Fruit fly (Drosophila melanogaster) whole organism, embryonic: ENCODE measurements around the gene Sld5.
A peak's percentile ranks its signal among the peaks of the same experiment; 100 is the strongest.

ENCODE experiments used
- Aef1 ChIP-seq: fragments of 200-800 bp; sonication (Bioruptor generic); IDR thresholded peaks from 3 replicates; pipeline ENCODE4 v1.3.6; 2022; ENCODE audit warnings: missing biosample characterization, missing genetic modification characterization
- B-H2 ChIP-seq: fragments of 200-800 bp; sonication (Bioruptor generic); optimal IDR thresholded peaks from 2 replicates; lab custom pipeline; 2018; ENCODE audit warnings: missing biosample characterization, mild to moderate bottlenecking, missing genetic modification characterization
- CG10209 ChIP-seq: fragments of 200-800 bp; sonication (Bioruptor generic); optimal IDR thresholded peaks from 3 replicates; lab custom pipeline; 2017; ENCODE audit warnings: missing biosample characterization, mild to moderate bottlenecking, missing genetic modification characterization, missing genetic modification reagents
- CG10366 ChIP-seq: fragments of 200-800 bp; sonication (Bioruptor generic); IDR thresholded peaks from 2 replicates; pipeline ENCODE4 v1.3.6; 2022; ENCODE audit warnings: missing biosample characterization, missing genetic modification characterization
- CG11723 ChIP-seq: fragments of 200-800 bp; sonication (Bioruptor generic); optimal IDR thresholded peaks from 2 replicates; lab custom pipeline; 2017; ENCODE audit warnings: missing biosample characterization, mild to moderate bottlenecking, missing genetic modification characterization
- CG12391 ChIP-seq: fragments of 200-800 bp; sonication (Bioruptor generic); optimal IDR thresholded peaks from 3 replicates; lab custom pipeline; 2018; ENCODE audit warnings: missing biosample characterization, mild to moderate bottlenecking, missing genetic modification characterization, moderate library complexity
- CG12942 ChIP-seq: fragments of 200-800 bp; sonication (Bioruptor generic); optimal IDR thresholded peaks from 3 replicates; lab custom pipeline; 2016; ENCODE audit warnings: missing biosample characterization, missing genetic modification characterization
- CG13624 ChIP-seq: fragments of 200-800 bp; sonication (Bioruptor generic); optimal IDR thresholded peaks from 2 replicates; lab custom pipeline; 2016; ENCODE audit warnings: missing biosample characterization, missing genetic modification characterization
- CG15073 ChIP-seq: fragments of 200-800 bp; sonication (Bioruptor generic); optimal IDR thresholded peaks from 2 replicates; lab custom pipeline; 2016; ENCODE audit warnings: missing biosample characterization, missing genetic modification characterization
- CG31441 ChIP-seq: fragments of 200-800 bp; sonication (Bioruptor generic); IDR thresholded peaks from 2 replicates; pipeline ENCODE4 v1.3.6; 2022; ENCODE audit warnings: missing biosample characterization, missing genetic modification characterization
- CG4282 ChIP-seq: fragments of 200-800 bp; sonication (Bioruptor generic); optimal IDR thresholded peaks from 2 replicates; lab custom pipeline; 2016; ENCODE audit warnings: missing biosample characterization, missing genetic modification characterization
- CG4730 ChIP-seq: fragments of 200-800 bp; sonication (Bioruptor generic); IDR thresholded peaks from 2 replicates; pipeline ENCODE4 v1.3.6; 2022; ENCODE audit warnings: missing biosample characterization, missing genetic modification characterization
- CG6254 ChIP-seq: fragments of 200-800 bp; sonication (Bioruptor generic); optimal IDR thresholded peaks from 3 replicates; lab custom pipeline; 2017; ENCODE audit warnings: mild to moderate bottlenecking, missing biosample characterization, missing genetic modification reagents, missing genetic modification characterization
- CG6654 ChIP-seq: fragments of 200-800 bp; sonication (Bioruptor generic); optimal IDR thresholded peaks from 2 replicates; lab custom pipeline; 2017; ENCODE audit warnings: missing biosample characterization, mild to moderate bottlenecking, missing genetic modification characterization
- CG7786 ChIP-seq: fragments of 200-800 bp; sonication (Bioruptor generic); optimal IDR thresholded peaks from 2 replicates; lab custom pipeline; 2016; ENCODE audit warnings: missing biosample characterization, missing genetic modification characterization
- CG9797 ChIP-seq: fragments of 200-800 bp; sonication (Bioruptor generic); optimal IDR thresholded peaks from 3 replicates; lab custom pipeline; 2018; ENCODE audit warnings: missing biosample characterization, mild to moderate bottlenecking, missing genetic modification characterization
- Drgx ChIP-seq: fragments of 200-800 bp; sonication (Bioruptor generic); IDR thresholded peaks from 2 replicates; pipeline ENCODE4 v1.3.6; 2022; ENCODE audit warnings: missing biosample characterization, missing genetic modification characterization
- Ets65A ChIP-seq: fragments of 200-800 bp; sonication (Bioruptor generic); peaks from one replicate; lab custom pipeline; 2016; ENCODE audit warnings: missing biosample characterization, missing genetic modification characterization
- HmgD ChIP-seq: fragments of 200-800 bp; sonication (Bioruptor generic); optimal IDR thresholded peaks from 3 replicates; lab custom pipeline; 2016; ENCODE audit warnings: missing biosample characterization, missing genetic modification characterization
- Hmr ChIP-seq: fragments of 200-800 bp; sonication (Bioruptor generic); optimal IDR thresholded peaks from 3 replicates; lab custom pipeline; 2017; ENCODE audit warnings: mild to moderate bottlenecking, missing biosample characterization, missing genetic modification reagents, missing genetic modification characterization
- Neu2 ChIP-seq: fragments of 200-800 bp; sonication (Bioruptor generic); optimal IDR thresholded peaks from 3 replicates; lab custom pipeline; 2016; ENCODE audit warnings: missing biosample characterization, missing genetic modification characterization, borderline replicate concordance
- Oaz ChIP-seq: fragments of 200-800 bp; sonication (Bioruptor generic); IDR thresholded peaks from 2 replicates; pipeline ENCODE4 v1.3.6; 2022; ENCODE audit warnings: missing biosample characterization, missing genetic modification characterization
- Rx ChIP-seq: fragments of 200-800 bp; sonication (Bioruptor generic); IDR thresholded peaks from 2 replicates; pipeline ENCODE4 v1.3.6; 2022; ENCODE audit warnings: missing biosample characterization, missing genetic modification characterization
- Scr ChIP-seq: fragments of 200-800 bp; sonication (Bioruptor generic); IDR thresholded peaks from 2 replicates; pipeline ENCODE4 v1.3.6; 2022; ENCODE audit warnings: missing biosample characterization, missing genetic modification characterization; ENCODE audit not compliant: partially characterized antibody
- Stat92E ChIP-seq, 3 experiments: fragments of >200 bp in 2 of 3; fragments of 200-800 bp in 1 of 3; sonication (Bioruptor generic) in 1 of 3; optimal IDR thresholded peaks; 2 replicates each; lab custom pipeline; 2017 to 2019; ENCODE audit warnings: missing biosample characterization in 3 of 3, missing genetic modification characterization in 3 of 3, mild to moderate bottlenecking in 1 of 3, moderate library complexity in 1 of 3
- Xbp1 ChIP-seq: fragments of 200-800 bp; sonication (Bioruptor generic); optimal IDR thresholded peaks from 3 replicates; lab custom pipeline; 2016; ENCODE audit warnings: missing biosample characterization, mild to moderate bottlenecking, missing genetic modification characterization
- ab ChIP-seq: fragments of 200-800 bp; sonication (Bioruptor generic); optimal IDR thresholded peaks from 2 replicates; lab custom pipeline; 2016; ENCODE audit warnings: missing biosample characterization, missing genetic modification characterization
- bcd ChIP-seq: fragments of 200-800 bp; sonication (Bioruptor generic); optimal IDR thresholded peaks from 2 replicates; lab custom pipeline; 2017; ENCODE audit warnings: missing biosample characterization, mild to moderate bottlenecking, missing genetic modification characterization
- cas ChIP-seq: fragments of 200-800 bp; sonication (Bioruptor generic); IDR thresholded peaks from 2 replicates; pipeline ENCODE4 v1.3.6; 2022; ENCODE audit warnings: missing biosample characterization, missing genetic modification characterization
- croc ChIP-seq: fragments of 200-800 bp; sonication (Bioruptor generic); conservative IDR thresholded peaks from 3 replicates; pipeline ENCODE4 v1.3.6; 2022; ENCODE audit warnings: missing biosample characterization, missing genetic modification characterization
- dmrt11E ChIP-seq: fragments of 200-800 bp; sonication (Bioruptor generic); optimal IDR thresholded peaks from 3 replicates; lab custom pipeline; 2018; ENCODE audit warnings: missing biosample characterization, mild to moderate bottlenecking, missing genetic modification characterization, moderate library complexity
- dpn ChIP-seq, 2 experiments: fragments of 200-800 bp; sonication (Bioruptor generic); optimal IDR thresholded peaks; 3 replicates each; lab custom pipeline; 2016; ENCODE audit warnings: missing biosample characterization in 2 of 2, missing genetic modification characterization in 2 of 2
- ftz-f1 ChIP-seq: fragments of 200-800 bp; sonication (Bioruptor generic); optimal IDR thresholded peaks from 2 replicates; lab custom pipeline; 2016; ENCODE audit warnings: missing biosample characterization, missing genetic modification characterization
- gsb ChIP-seq: fragments of 200-800 bp; sonication (Bioruptor generic); IDR thresholded peaks from 2 replicates; pipeline ENCODE4 v1.3.6; 2022; ENCODE audit warnings: missing biosample characterization, missing genetic modification characterization
- h ChIP-seq: fragments of >200 bp; optimal IDR thresholded peaks from 2 replicates; lab custom pipeline; 2017
- ken ChIP-seq: fragments of 200-800 bp; sonication (Bioruptor generic); IDR thresholded peaks from 3 replicates; pipeline ENCODE4 v1.3.6; 2022; ENCODE audit warnings: missing biosample characterization, missing genetic modification characterization
- lola ChIP-seq, 3 experiments: fragments of >200 bp in 2 of 3; fragments of 200-800 bp in 1 of 3; sonication (Bioruptor generic) in 1 of 3; optimal IDR thresholded peaks; 2 replicates each; lab custom pipeline; 2017 to 2019; ENCODE audit warnings: missing biosample characterization in 3 of 3, missing genetic modification characterization in 3 of 3, mild to moderate bottlenecking in 1 of 3, moderate library complexity in 1 of 3
- nau ChIP-seq: fragments of 200-800 bp; sonication (Bioruptor generic); optimal IDR thresholded peaks from 3 replicates; lab custom pipeline; 2017; ENCODE audit warnings: missing biosample characterization, mild to moderate bottlenecking, missing genetic modification characterization, missing genetic modification reagents
- pho ChIP-seq: fragments of 200-800 bp; sonication (Bioruptor generic); optimal IDR thresholded peaks from 2 replicates; lab custom pipeline; 2016; ENCODE audit warnings: missing biosample characterization, missing genetic modification characterization
- pita ChIP-seq: fragments of 200-800 bp; sonication (Bioruptor generic); optimal IDR thresholded peaks from 2 replicates; lab custom pipeline; 2017; ENCODE audit warnings: missing biosample characterization, mild to moderate bottlenecking, missing genetic modification characterization
- prd ChIP-seq, 3 experiments: fragments of >200 bp in 2 of 3; fragments of 200-800 bp in 1 of 3; sonication (Bioruptor generic) in 1 of 3; optimal IDR thresholded peaks in 2 of 3; IDR thresholded peaks in 1 of 3; 2 replicates in 2 of 3; 3 replicates in 1 of 3; pipeline versions ENCODE4 v1.3.6 to Lab custom; 2017 to 2022; ENCODE audit warnings: missing biosample characterization in 1 of 3, missing genetic modification characterization in 1 of 3
- pum ChIP-seq: fragments of 200-800 bp; sonication (Bioruptor generic); optimal IDR thresholded peaks from 2 replicates; lab custom pipeline; 2016; ENCODE audit warnings: missing biosample characterization, missing genetic modification characterization
- run ChIP-seq: fragments of 200-800 bp; sonication (Bioruptor generic); optimal IDR thresholded peaks from 3 replicates; lab custom pipeline; 2018; ENCODE audit warnings: missing biosample characterization, mild to moderate bottlenecking, missing genetic modification characterization
- sens-2 ChIP-seq: fragments of 200-800 bp; sonication (Bioruptor generic); IDR thresholded peaks from 2 replicates; pipeline ENCODE4 v1.3.6; 2022; ENCODE audit warnings: missing biosample characterization, missing genetic modification characterization
- slbo ChIP-seq: fragments of 200-800 bp; sonication (Bioruptor generic); IDR thresholded peaks from 2 replicates; pipeline ENCODE4 v1.3.6; 2022; ENCODE audit warnings: missing biosample characterization, missing genetic modification characterization
- tio ChIP-seq: fragments of 200-800 bp; sonication (Bioruptor generic); optimal IDR thresholded peaks from 2 replicates; lab custom pipeline; 2017; ENCODE audit warnings: missing biosample characterization, missing genetic modification characterization, inconsistent platforms
- wor ChIP-seq: fragments of 200-800 bp; sonication (Bioruptor generic); IDR thresholded peaks from 2 replicates; pipeline ENCODE4 v1.3.6; 2022; ENCODE audit warnings: missing biosample characterization, missing genetic modification characterization
- z ChIP-seq: fragments of 200-800 bp; sonication (Bioruptor generic); IDR thresholded peaks from 3 replicates; pipeline ENCODE4 v1.3.6; 2022; ENCODE audit warnings: missing biosample characterization, missing genetic modification characterization

Gene Sld5

dm6 chr3R:26036153-26037144, 19.9 kb downstream of the Sld5 start (continued):
- TF ChIP-seq Drgx (GFP tag; lab: Robert Waterston, UW) (peak; percentile 25; the same call in 1 of the 2 replicates), CG6654 (peak; percentile 68), prd (optimal IDR thresholded peaks at IDR 0.05; lab: Kevin White, UChicago) (no peak), prd (GFP tag; IDR thresholded peaks at IDR 0.05; lab: Robert Waterston, UW) (peak; percentile 88), sens-2 (GFP tag; lab: Robert Waterston, UW) (0 out of 2 replicates have a peak, but pooled peaks have one; percentile 35), cas (no peak), dpn (GFP tag; optimal IDR thresholded peaks at IDR 0.05; lab: Kevin White, UChicago) (peak; percentile 60 to 65), slbo (GFP tag; lab: Robert Waterston, UW) (no peak), Stat92E (GFP tag; optimal IDR thresholded peaks at IDR 0.05; lab: Kevin White, UChicago) (peak in 1 of 3 experiments; percentile 99), pho (GFP tag; lab: Kevin White, UChicago) (peak; percentile 19), CG12942 (GFP tag; lab: Kevin White, UChicago) (peak; percentile 30), HmgD (GFP tag; lab: Kevin White, UChicago) (no peak), pum (GFP tag; lab: Kevin White, UChicago) (peak; percentile 67), CG10366 (GFP tag; lab: Robert Waterston, UW) (no peak; the same call in 1 of the 2 replicates), Hmr (peak; percentile 32), Aef1 (GFP tag; lab: Robert Waterston, UW) (0 out of 3 replicates have a peak, but pooled peaks have one; percentile 22), Scr (no peak), bcd (GFP tag; lab: Kevin White, UChicago) (peak; percentile 78), pita (GFP tag; lab: Kevin White, UChicago) (no peak), CG7786 (GFP tag; lab: Kevin White, UChicago) (peak; percentile 7), CG9797 (GFP tag; lab: Kevin White, UChicago) (peak; percentile 49), Rx (GFP tag; lab: Robert Waterston, UW) (peak; percentile 38), CG11723 (peak; percentile 89), CG4730 (GFP tag; lab: Robert Waterston, UW) (no peak; the same call in 1 of the 2 replicates), CG6254 (GFP tag; lab: Kevin White, UChicago) (peak; percentile 95), CG13624 (GFP tag; lab: Kevin White, UChicago) (peak; percentile 24), B-H2 (GFP tag; lab: Kevin White, UChicago) (no peak), ab (GFP tag; lab: Kevin White, UChicago) (no peak), run (tag; lab: Kevin White, UChicago) (peak; percentile 61), lola (GFP tag; optimal IDR thresholded peaks at IDR 0.05; lab: Kevin White, UChicago) (peak in 1 of 3 experiments; percentile 100), z (GFP tag; lab: Robert Waterston, UW) (peak; percentile 35; the same call in 1 of the 3 replicates), CG31441 (GFP tag; lab: Robert Waterston, UW) (peak; percentile 98), Oaz (no peak), nau (GFP tag; lab: Kevin White, UChicago) (peak; percentile 78), CG12391 (tag; lab: Kevin White, UChicago) (peak; percentile 97), ftz-f1 (GFP tag; lab: Kevin White, UChicago) (no peak), ken (GFP tag; lab: Robert Waterston, UW) (peak; percentile 54; the same call in 2 of the 3 replicates), gsb (GFP tag; lab: Robert Waterston, UW) (no peak), wor (GFP tag; lab: Robert Waterston, UW) (0 out of 2 replicates have a peak, but pooled peaks have one; percentile 48), dmrt11E (tag; lab: Kevin White, UChicago) (peak; percentile 100), Ets65A (GFP tag; lab: Kevin White, UChicago) (peak; percentile 90), Neu2 (GFP tag; lab: Kevin White, UChicago) (peak; percentile 56), Xbp1 (GFP tag; lab: Kevin White, UChicago) (peak; percentile 71), CG4282 (GFP tag; lab: Kevin White, UChicago) (peak; percentile 80), croc (GFP tag; lab: Robert Waterston, UW) (peak; percentile 88), tio (GFP tag; lab: Kevin White, UChicago) (peak; percentile 82), CG10209 (GFP tag; lab: Kevin White, UChicago) (peak; percentile 90), h (no peak), CG15073 (GFP tag; lab: Kevin White, UChicago) (no peak)
